Fruit fly (Drosophila melanogaster): ENCODE measurements around the gene Gs1.

The Gs1 gene

DNA sequence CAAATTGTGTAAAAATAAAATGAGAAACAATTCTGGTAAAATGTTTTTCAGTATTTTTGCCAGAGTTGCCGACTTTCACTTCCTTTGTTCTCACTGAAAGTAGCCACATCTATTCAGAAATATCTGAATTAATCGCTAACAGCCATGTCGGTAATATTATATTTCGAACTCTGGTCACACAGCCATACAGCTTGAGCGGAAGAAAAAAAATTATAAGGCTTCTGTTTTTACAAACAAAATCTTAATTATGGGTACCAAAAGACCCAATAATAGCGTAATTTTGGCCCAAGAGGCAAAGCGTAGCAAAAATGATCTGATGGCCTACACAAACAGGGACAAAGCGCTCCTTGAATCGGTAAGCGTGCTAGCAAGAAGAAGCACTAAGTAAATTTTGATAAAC lies 24.1 kb downstream of the Gs1 start, which contains the start of gene CG3436 (continued):
- TF ChIP-seq PHDP (tag; optimal IDR thresholded peaks at IDR 0.05) (peak; percentile 27), CG10209 (GFP tag; optimal IDR thresholded peaks at IDR 0.05) (no peak), CG14050 (GFP tag; IDR thresholded peaks at IDR 0.05) (no peak), nom (GFP tag; optimal IDR thresholded peaks at IDR 0.05) (peak; percentile 5), CG8089 (GFP tag; optimal IDR thresholded peaks at IDR 0.05) (no peak), CG13296 (GFP tag; optimal IDR thresholded peaks at IDR 0.05) (peak; percentile 20), fd3F (GFP tag; optimal IDR thresholded peaks at IDR 0.05) (no peak), klu (GFP tag; IDR thresholded peaks at IDR 0.05) (no peak), vvl (GFP tag; IDR thresholded peaks at IDR 0.05) (no peak), nmo (GFP tag; optimal IDR thresholded peaks at IDR 0.05) (peak; percentile 56), sqz (GFP tag; optimal IDR thresholded peaks at IDR 0.05) (peak; percentile 70), phol (tag; optimal IDR thresholded peaks at IDR 0.05) (peak; percentile 52), CG17385 (GFP tag; optimal IDR thresholded peaks at IDR 0.05) (peak; percentile 95), CG14710 (tag; optimal IDR thresholded peaks at IDR 0.05) (peak; percentile 59), CG3726 (GFP tag; IDR thresholded peaks at IDR 0.05) (no peak), NK7.1 (GFP tag; optimal IDR thresholded peaks at IDR 0.05) (no peak), CG7963 (GFP tag; IDR thresholded peaks at IDR 0.05; ENCODE audit: partially characterized antibody) (no peak), CG6254 (GFP tag; optimal IDR thresholded peaks at IDR 0.05) (no peak), MESR4 (GFP tag; optimal IDR thresholded peaks at IDR 0.05) (peak; percentile 44), E2f2 (GFP tag; IDR thresholded peaks at IDR 0.05) (no peak), CG13624 (GFP tag; optimal IDR thresholded peaks at IDR 0.05) (peak; percentile 14), CG11695 (GFP tag; IDR thresholded peaks at IDR 0.05) (no peak), CG2120 (GFP tag; optimal IDR thresholded peaks at IDR 0.05) (peak; percentile 12), sima (GFP tag; optimal IDR thresholded peaks at IDR 0.05) (no peak), CG16863 (GFP tag; optimal IDR thresholded peaks at IDR 0.05) (no peak), CG17829 (tag; optimal IDR thresholded peaks at IDR 0.05) (peak; percentile 15), pzg (GFP tag; optimal IDR thresholded peaks at IDR 0.05) (peak; percentile 91), D19B (GFP tag; optimal IDR thresholded peaks at IDR 0.05) (no peak), YL-1 (GFP tag; optimal IDR thresholded peaks at IDR 0.05) (peak; percentile 62), CG32772 (GFP tag; IDR thresholded peaks at IDR 0.05) (no peak), Med (GFP tag) (peak; percentile 82), CG7556 (GFP tag; optimal IDR thresholded peaks at IDR 0.05) (no peak), CG7372 (GFP tag; IDR thresholded peaks at IDR 0.05) (no peak), CG8290 (GFP tag; optimal IDR thresholded peaks at IDR 0.05) (no peak), CG8290 (tag; optimal IDR thresholded peaks at IDR 0.05) (peak in 1 of 2 experiments; percentile 38), CG2199 (GFP tag; IDR thresholded peaks at IDR 0.05) (no peak), CHES-1-like (GFP tag; optimal IDR thresholded peaks at IDR 0.05) (peak; percentile 40), CG6272 (GFP tag; IDR thresholded peaks at IDR 0.05) (no peak), CG7745 (tag; optimal IDR thresholded peaks at IDR 0.05) (no peak), CG33557 (GFP tag; optimal IDR thresholded peaks at IDR 0.05) (no peak), CG7357 (GFP tag; IDR thresholded peaks at IDR 0.05) (peak; percentile 81; the same call in 2 of the 3 replicates), CG9797 (GFP tag; optimal IDR thresholded peaks at IDR 0.05) (peak; percentile 86), lbe (GFP tag; optimal IDR thresholded peaks at IDR 0.05) (peak; percentile 11), CG12299 (tag; optimal IDR thresholded peaks at IDR 0.05) (peak; percentile 27), CG1647 (GFP tag; optimal IDR thresholded peaks at IDR 0.05) (no peak), CG15514 (GFP tag; optimal IDR thresholded peaks at IDR 0.05) (peak; percentile 73), MTF-1 (GFP tag; optimal IDR thresholded peaks at IDR 0.05; ENCODE audit: borderline replicate concordance) (no peak), tup (GFP tag; optimal IDR thresholded peaks at IDR 0.05) (no peak), Ets65A (GFP tag) (peak; percentile 91), trem (tag; optimal IDR thresholded peaks at IDR 0.05) (peak; percentile 59), Ets97D (GFP tag; optimal IDR thresholded peaks at IDR 0.05) (peak; percentile 87), crol (GFP tag; IDR thresholded peaks at IDR 0.05) (no peak)

Measured in whole organism, embryonic.